Worm (Caenorhabditis elegans): ENCODE results near the gene mttu-1.

DNA sequence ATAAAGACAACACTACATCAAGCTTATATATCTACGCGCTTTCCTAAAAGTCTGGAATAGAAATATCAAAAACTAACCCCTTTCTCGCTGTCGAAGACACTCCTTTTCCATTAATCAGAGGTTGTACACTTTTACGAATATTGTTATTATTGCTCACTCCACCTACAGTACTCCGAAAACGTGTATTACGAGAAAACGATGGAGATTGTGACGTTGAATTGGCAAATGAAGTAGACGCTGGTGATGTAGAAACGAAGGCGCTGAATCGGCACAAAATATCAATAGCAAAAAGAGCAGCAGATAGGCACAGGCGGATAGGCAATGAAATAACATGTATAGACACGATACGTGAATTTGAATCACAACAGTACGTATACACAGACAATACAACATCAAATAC lies 47.6 kb upstream of the mttu-1 start:
- TF ChIP-seq him-1 (tag; optimal IDR thresholded peaks at IDR 0.05): no peak
- TF ChIP-seq W03F9.2 (tag; optimal IDR thresholded peaks at IDR 0.05): no peak

All from whole organism, L4/young adult.